Worm (Caenorhabditis elegans) whole organism, dauer: ENCODE results near the gene ada-2.

Source experiments
- unc-62 ChIP-seq: sonication (generic microtip); optimal IDR thresholded peaks from 2 replicates; lab custom pipeline; 2017; ENCODE audit warnings: missing biosample characterization, missing genetic modification reagents, missing genetic modification characterization

Gene ada-2

ce11 chrII:7280584-7280983 is 28.5 kb downstream of the ada-2 start:
- no peak for TF ChIP-seq unc-62 (GFP tag; lab: Kevin White, UChicago)

DNA sequence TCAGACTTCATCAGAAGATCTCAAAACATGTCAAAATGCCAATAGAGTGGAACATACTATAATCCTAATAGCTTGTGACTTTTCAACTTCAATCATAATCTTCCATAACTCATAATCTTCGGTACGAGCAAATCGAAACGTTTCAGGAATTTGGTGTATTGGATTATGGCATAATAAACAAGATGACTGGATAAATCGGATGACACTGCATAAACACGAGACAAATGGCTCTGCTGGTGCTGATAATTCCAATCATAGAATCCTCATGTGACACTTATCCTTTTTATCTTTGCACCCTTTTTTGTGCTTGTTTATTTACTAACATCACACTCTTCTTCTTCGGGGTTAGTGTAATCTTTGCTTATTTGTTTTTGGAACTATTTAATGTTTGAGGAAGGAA is 31.0 kb downstream of the ada-2 start:
- TF ChIP-seq unc-62 (GFP tag; lab: Kevin White, UChicago), result no peak

DNA sequence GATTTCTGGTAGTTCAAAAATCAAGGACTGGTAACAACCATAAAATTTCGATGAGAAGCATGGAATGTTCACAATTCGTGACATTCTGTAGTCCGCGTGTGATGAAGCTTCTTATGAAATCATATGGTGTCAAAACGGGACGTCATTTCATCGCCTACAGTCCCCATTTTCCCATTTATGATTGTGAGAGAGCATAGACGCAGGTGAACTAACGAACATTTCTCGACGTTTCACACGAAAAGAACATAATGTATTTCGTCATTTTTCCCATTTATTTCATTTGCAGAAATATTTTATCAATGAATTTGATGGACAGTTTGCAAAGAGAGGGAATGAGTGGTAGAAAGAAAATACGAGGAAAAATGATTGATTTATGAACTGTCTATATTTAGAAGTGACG is 35.1 kb downstream of the ada-2 start:
- no peak for TF ChIP-seq unc-62 (GFP tag; lab: Kevin White, UChicago)

DNA sequence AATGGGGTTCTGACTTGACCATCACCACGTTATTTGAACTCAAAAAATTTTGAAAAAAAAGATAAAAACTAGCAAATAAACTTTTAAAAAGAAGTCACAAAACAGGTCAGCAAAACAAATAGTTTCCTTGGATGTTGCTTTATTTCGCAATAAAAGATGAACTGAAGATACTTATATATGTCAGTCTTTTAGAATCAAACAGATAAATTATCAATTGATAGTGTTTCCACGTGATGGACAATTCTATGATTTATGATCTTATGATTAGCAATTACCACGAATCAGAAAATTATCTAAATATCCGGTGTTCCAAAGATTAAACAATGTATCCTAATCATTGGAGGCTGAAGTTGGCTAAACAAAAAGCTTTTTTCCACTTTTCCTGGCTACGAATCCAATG is 35.6 kb downstream of the ada-2 start:
- TF ChIP-seq unc-62 (GFP tag; lab: Kevin White, UChicago), result no peak

- TF ChIP-seq unc-62 (GFP tag; lab: Kevin White, UChicago), result no peak
Measured at ce11 chrII:7289923-7290476, 37.9 kb downstream of the ada-2 start, which contains the start of gene C30G12.2. Gene C30G12.2, plus strand, starts transcription at chrII:7290426.

DNA sequence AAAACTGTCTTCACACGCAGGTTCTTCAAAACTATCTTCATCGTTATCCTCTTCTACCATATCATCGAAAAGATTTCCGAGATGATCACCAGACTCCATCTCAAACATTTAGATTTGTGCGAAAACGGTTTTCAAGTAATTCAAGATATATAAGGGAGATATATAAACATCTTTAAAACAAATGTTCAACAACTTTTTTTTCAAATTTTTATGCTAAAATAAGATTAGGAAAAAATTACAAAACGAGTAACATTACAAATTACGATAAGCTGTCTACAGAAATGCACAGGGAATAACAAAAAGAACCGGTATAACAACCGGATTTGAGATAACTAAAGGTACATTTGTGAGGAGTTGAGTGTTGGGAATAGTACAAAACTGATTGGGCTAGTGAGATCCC is 43.9 kb downstream of the ada-2 start, which contains the start of gene C30G12.6:
C30G12.6 (minus strand) TSS at position 101 of the 400 bp plus-strand sequence.
- TF ChIP-seq unc-62 (GFP tag; lab: Kevin White, UChicago), result no peak

- TF ChIP-seq unc-62 (GFP tag; lab: Kevin White, UChicago), result no peak
Measured at ce11 chrII:7298197-7298682, 46.2 kb downstream of the ada-2 start, which contains the start of gene puf-8. Gene puf-8, minus strand, starts transcription at chrII:7298247.

DNA sequence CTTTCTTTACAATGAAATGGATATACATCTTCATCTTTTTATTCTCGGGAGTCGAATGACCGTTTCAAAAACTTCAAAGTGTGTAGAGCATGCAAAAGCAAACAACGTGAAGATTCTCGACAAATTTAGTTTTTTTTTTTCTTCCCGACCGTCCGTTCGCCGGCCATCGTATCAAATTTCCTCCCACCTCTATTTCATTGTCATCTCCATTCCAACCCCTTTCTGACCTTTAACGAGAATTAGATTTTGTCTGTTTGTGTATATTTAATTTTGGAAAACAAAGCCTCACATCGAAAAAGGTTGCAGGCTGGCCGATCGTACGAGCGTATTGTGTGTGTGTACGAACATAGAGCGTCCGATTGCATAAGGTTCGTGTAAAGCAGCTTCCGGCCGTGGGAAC is 47.0 kb downstream of the ada-2 start, which contains the start of gene C30G12.1:
C30G12.1 (plus strand) TSS at position 301 of the 400 bp plus-strand sequence.
- TF ChIP-seq unc-62 (GFP tag; lab: Kevin White, UChicago), result no peak

DNA sequence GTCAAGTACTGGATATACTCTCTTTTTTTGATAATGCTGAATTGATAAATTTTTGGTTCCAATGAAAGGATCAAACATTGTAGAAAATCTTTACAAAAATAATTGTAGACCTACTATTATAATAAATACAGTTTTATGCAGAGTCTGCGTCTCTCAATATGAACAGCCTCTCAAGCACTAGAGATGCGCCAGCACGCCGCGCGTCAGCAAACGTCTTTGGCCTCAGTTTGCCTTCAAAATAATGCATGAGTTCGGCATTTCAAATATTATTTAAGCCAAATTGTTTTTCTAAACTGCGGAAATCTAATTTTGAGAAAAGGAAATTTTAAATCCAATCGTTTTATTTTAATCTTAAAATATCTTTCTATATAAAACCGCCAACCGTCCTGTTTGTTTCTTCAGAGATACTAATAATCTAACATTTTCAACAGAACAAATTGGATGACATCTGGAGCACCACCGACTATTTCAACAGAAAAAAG is 49.7 kb downstream of the ada-2 start, which contains the start of gene cul-4:
cul-4 (plus strand) TSS at position 432 of the 482 bp plus-strand sequence.
- TF ChIP-seq unc-62 (GFP tag; lab: Kevin White, UChicago), result no peak
